Worm (Caenorhabditis elegans) whole organism, L2 larva: Measurements from ENCODE around the gene noah-2.

Source experiments
- F13H6.1 ChIP-seq: sonication (generic microtip); optimal IDR thresholded peaks from 2 replicates; lab custom pipeline; 2016; ENCODE audit warnings: missing genetic modification characterization, missing compliant biosample characterization
- R02D3.7 ChIP-seq: fragments of 150-350 bp; optimal IDR thresholded peaks from 2 replicates; lab custom pipeline; 2014; ENCODE audit warnings: missing biosample characterization, missing genetic modification characterization
- aly-2 ChIP-seq: fragments of 150-350 bp; optimal IDR thresholded peaks from 2 replicates; lab custom pipeline; 2014; ENCODE audit warnings: missing biosample characterization, missing genetic modification characterization
- ama-1 ChIP-seq: fragments of 150-350 bp; optimal IDR thresholded peaks from 2 replicates; lab custom pipeline; 2018; ENCODE audit warnings: inconsistent platforms
- blmp-1 ChIP-seq: sonication (generic microtip); optimal IDR thresholded peaks from 2 replicates; lab custom pipeline; 2017; ENCODE audit warnings: missing genetic modification characterization, mild to moderate bottlenecking, missing compliant biosample characterization, antibody characterized with exemption, moderate library complexity; ENCODE audit not compliant: insufficient read depth
- ceh-16 ChIP-seq: fragments of 150-350 bp; optimal IDR thresholded peaks from 2 replicates; lab custom pipeline; 2014; ENCODE audit warnings: missing biosample characterization, missing genetic modification characterization
- ceh-82 ChIP-seq: fragments of 150-350 bp; optimal IDR thresholded peaks from 2 replicates; lab custom pipeline; 2014; ENCODE audit warnings: missing biosample characterization, missing genetic modification characterization
- crh-2 ChIP-seq: sonication (generic microtip); optimal IDR thresholded peaks from 2 replicates; lab custom pipeline; 2017; ENCODE audit warnings: missing biosample characterization, missing genetic modification characterization
- dmd-4 ChIP-seq: sonication (generic microtip); optimal IDR thresholded peaks from 2 replicates; lab custom pipeline; 2017; ENCODE audit warnings: missing biosample characterization, missing genetic modification characterization
- egl-27 ChIP-seq: sonication (generic microtip); optimal IDR thresholded peaks from 3 replicates; lab custom pipeline; 2017; ENCODE audit warnings: missing biosample characterization, missing genetic modification reagents, missing genetic modification characterization
- elt-1 ChIP-seq: fragments of 150-350 bp; optimal IDR thresholded peaks from 2 replicates; lab custom pipeline; 2014; ENCODE audit warnings: missing biosample characterization, missing genetic modification characterization
- elt-3 ChIP-seq: sonication (generic microtip); optimal IDR thresholded peaks from 2 replicates; lab custom pipeline; 2017; ENCODE audit warnings: missing biosample characterization, missing genetic modification characterization
- fos-1 ChIP-seq: fragments of 150-350 bp; optimal IDR thresholded peaks from 2 replicates; lab custom pipeline; 2014; ENCODE audit warnings: missing biosample characterization, missing genetic modification characterization
- gmeb-1 ChIP-seq: fragments of 150-350 bp; optimal IDR thresholded peaks from 2 replicates; lab custom pipeline; 2014; ENCODE audit warnings: missing biosample characterization, missing genetic modification characterization
- lin-11 ChIP-seq: fragments of 150-350 bp; sonication (generic microtip); optimal IDR thresholded peaks from 2 replicates; lab custom pipeline; 2014; ENCODE audit warnings: missing biosample characterization, missing genetic modification characterization, inconsistent platforms, mixed read lengths
- lin-13 ChIP-seq: fragments of 150-350 bp; optimal IDR thresholded peaks from 2 replicates; lab custom pipeline; 2014; ENCODE audit warnings: missing biosample characterization, missing genetic modification reagents, missing genetic modification characterization
- lsy-2 ChIP-seq, 2 experiments: fragments of 150-350 bp in 1 of 2; sonication (generic microtip) in 1 of 2; optimal IDR thresholded peaks; 2 replicates each; lab custom pipeline; 2014 to 2017; ENCODE audit warnings: missing biosample characterization in 2 of 2, missing genetic modification characterization in 2 of 2
- mab-5 ChIP-seq: fragments of 150-350 bp; optimal IDR thresholded peaks from 2 replicates; lab custom pipeline; 2014; ENCODE audit warnings: missing biosample characterization, missing genetic modification characterization
- mbf-1 ChIP-seq: sonication (generic microtip); optimal IDR thresholded peaks from 2 replicates; lab custom pipeline; 2017; ENCODE audit warnings: missing biosample characterization, missing genetic modification characterization
- nhr-10 ChIP-seq: sonication (generic microtip); optimal IDR thresholded peaks from 2 replicates; lab custom pipeline; 2017; ENCODE audit warnings: missing biosample characterization, missing genetic modification characterization
- nhr-11 ChIP-seq: fragments of 150-350 bp; optimal IDR thresholded peaks from 2 replicates; lab custom pipeline; 2014; ENCODE audit warnings: missing biosample characterization, missing genetic modification characterization
- nhr-129 ChIP-seq: fragments of 150-350 bp; optimal IDR thresholded peaks from 2 replicates; lab custom pipeline; 2014; ENCODE audit warnings: missing biosample characterization, missing genetic modification characterization
- nhr-21 ChIP-seq: fragments of 150-350 bp; optimal IDR thresholded peaks from 2 replicates; lab custom pipeline; 2014; ENCODE audit warnings: missing biosample characterization, missing genetic modification characterization
- nhr-23 ChIP-seq: fragments of 150-350 bp; optimal IDR thresholded peaks from 2 replicates; lab custom pipeline; 2014; ENCODE audit warnings: missing biosample characterization, missing genetic modification reagents, missing genetic modification characterization
- nhr-6 ChIP-seq: fragments of 150-350 bp; optimal IDR thresholded peaks from 2 replicates; lab custom pipeline; 2014; ENCODE audit warnings: missing biosample characterization, missing genetic modification characterization
- sem-4 ChIP-seq: fragments of 150-350 bp; optimal IDR thresholded peaks from 2 replicates; lab custom pipeline; 2014; ENCODE audit warnings: missing biosample characterization, missing genetic modification reagents, missing genetic modification characterization
- skn-1 ChIP-seq: sonication (generic microtip); optimal IDR thresholded peaks from 2 replicates; lab custom pipeline; 2017; ENCODE audit warnings: missing biosample characterization, missing genetic modification characterization
- sma-9 ChIP-seq, 2 experiments: fragments of 150-350 bp in 1 of 2; sonication (generic microtip) in 1 of 2; optimal IDR thresholded peaks; 2 replicates each; lab custom pipeline; 2014 to 2016; ENCODE audit warnings: missing genetic modification characterization in 2 of 2, mild to moderate bottlenecking in 1 of 2, missing biosample characterization in 1 of 2, missing compliant biosample characterization in 1 of 2, missing genetic modification reagents in 1 of 2, moderate library complexity in 1 of 2
- unc-39 ChIP-seq: fragments of 150-350 bp; optimal IDR thresholded peaks from 2 replicates; lab custom pipeline; 2014; ENCODE audit warnings: missing biosample characterization, missing genetic modification characterization
- unc-55 ChIP-seq: fragments of 150-350 bp; sonication (generic microtip); optimal IDR thresholded peaks from 3 replicates; lab custom pipeline; 2014; ENCODE audit warnings: missing biosample characterization, missing genetic modification reagents, missing genetic modification characterization
- unc-62 ChIP-seq: fragments of 150-350 bp; optimal IDR thresholded peaks from 2 replicates; lab custom pipeline; 2014; ENCODE audit warnings: missing biosample characterization, missing genetic modification reagents, missing genetic modification characterization
- zag-1 ChIP-seq: fragments of 150-350 bp; optimal IDR thresholded peaks from 2 replicates; lab custom pipeline; 2014; ENCODE audit warnings: missing biosample characterization, missing genetic modification characterization
- ztf-1 ChIP-seq: fragments of 200-800 bp; sonication (Bioruptor generic); conservative IDR thresholded peaks from 2 replicates; pipeline ENCODE4 v1.3.6; 2022; ENCODE audit warnings: missing genetic modification characterization, missing compliant biosample characterization
- ztf-11 ChIP-seq: sonication (generic microtip); optimal IDR thresholded peaks from 2 replicates; lab custom pipeline; 2017; ENCODE audit warnings: missing biosample characterization, missing genetic modification characterization
- ztf-4 ChIP-seq: fragments of 150-350 bp; optimal IDR thresholded peaks from 2 replicates; lab custom pipeline; 2014; ENCODE audit warnings: missing biosample characterization, missing genetic modification characterization

noah-2 gene

ce11 chrIV:14091242-14091641 is at the start of gene noah-2:
Gene noah-2 (plus strand): TSS chrIV:14091254.
- TF ChIP-seq ceh-82 (tag; lab: Kevin White, UChicago) (no peak), lsy-2 (tag; optimal IDR thresholded peaks at IDR 0.05; lab: Kevin White, UChicago) (no peak), zag-1 (tag; lab: Kevin White, UChicago) (no peak), sem-4 (no peak), unc-39 (tag; lab: Kevin White, UChicago) (no peak), aly-2 (tag; lab: Kevin White, UChicago) (no peak), skn-1 (no peak), ztf-4 (tag; lab: Kevin White, UChicago) (no peak), egl-27 (no peak), unc-62 (GFP tag; lab: Kevin White, UChicago) (no peak), lin-13 (GFP tag; lab: Kevin White, UChicago) (no peak), nhr-11 (tag; lab: Kevin White, UChicago) (no peak), mab-5 (tag; lab: Kevin White, UChicago) (no peak), lin-11 (no peak), nhr-6 (tag; lab: Kevin White, UChicago) (no peak), ztf-1 (GFP tag; lab: Robert Waterston, UW) (no peak), mbf-1 (tag; lab: Kevin White, UChicago) (no peak), blmp-1 (tag; lab: Kevin White, UChicago) (no peak), elt-1 (tag; lab: Kevin White, UChicago) (no peak), nhr-21 (tag; lab: Kevin White, UChicago) (no peak)

- TF ChIP-seq R02D3.7 (tag; lab: Kevin White, UChicago): no peak
- TF ChIP-seq ztf-4 (tag; lab: Kevin White, UChicago): no peak
- TF ChIP-seq zag-1 (tag; lab: Kevin White, UChicago): no peak
- no peak for TF ChIP-seq elt-3 (tag; lab: Kevin White, UChicago)
- TF ChIP-seq nhr-11 (tag; lab: Kevin White, UChicago): no peak
- no peak for TF ChIP-seq lsy-2 (tag; optimal IDR thresholded peaks at IDR 0.05; lab: Kevin White, UChicago)
Observed at ce11 chrIV:14043680-14044079, 47.4 kb upstream of the noah-2 start, which contains the start of gene Y37A1B.7. Gene Y37A1B.7 (minus strand): TSS chrIV:14043780.

- TF ChIP-seq ztf-11 (tag; lab: Kevin White, UChicago) (no peak), nhr-129 (peak; percentile 32)
Observed at ce11 chrIV:14046777-14047176, 44.3 kb upstream of the noah-2 start.

ce11 chrIV:14050442-14050841 is 40.6 kb upstream of the noah-2 start:
- peak; percentile 31 for TF ChIP-seq nhr-129
- TF ChIP-seq crh-2 (tag; lab: Kevin White, UChicago): peak; percentile 30
- peak; percentile 76 for TF ChIP-seq fos-1
- TF ChIP-seq skn-1: peak; percentile 88
- TF ChIP-seq sma-9 (GFP tag; optimal IDR thresholded peaks at IDR 0.05; lab: Kevin White, UChicago): no peak
- no peak for TF ChIP-seq sma-9 (tag; optimal IDR thresholded peaks at IDR 0.05; lab: Kevin White, UChicago)
- TF ChIP-seq unc-55 (GFP tag; lab: Kevin White, UChicago): no peak
- no peak for TF ChIP-seq ztf-4 (tag; lab: Kevin White, UChicago)
- no peak for TF ChIP-seq F13H6.1 (tag; lab: Kevin White, UChicago)
- no peak for TF ChIP-seq ztf-1 (GFP tag; lab: Robert Waterston, UW)
- TF ChIP-seq gmeb-1 (tag; lab: Kevin White, UChicago): no peak

ce11 chrIV:14050900-14051299 is 40.2 kb upstream of the noah-2 start, which contains the start of gene semo-1:
Gene semo-1 (plus strand): TSS chrIV:14051200.
- TF ChIP-seq skn-1: no peak
- no peak for TF ChIP-seq dmd-4 (tag; lab: Kevin White, UChicago)
- no peak for TF ChIP-seq sma-9 (GFP tag; optimal IDR thresholded peaks at IDR 0.05; lab: Kevin White, UChicago)
- TF ChIP-seq sma-9 (tag; optimal IDR thresholded peaks at IDR 0.05; lab: Kevin White, UChicago): no peak
- no peak for TF ChIP-seq nhr-10 (tag; lab: Kevin White, UChicago)
- TF ChIP-seq, all 48 proteins: peak for 0

ce11 chrIV:14060612-14061011 is 30.4 kb upstream of the noah-2 start, which contains the start of gene Y37A1B.4:
Gene Y37A1B.4 (minus strand): TSS chrIV:14060712.
- TF ChIP-seq ceh-16 (no peak), nhr-23 (tag; lab: Kevin White, UChicago) (no peak), ceh-82 (tag; lab: Kevin White, UChicago) (no peak), nhr-10 (tag; lab: Kevin White, UChicago) (no peak), ama-1 (lab: Kevin White, UChicago) (no peak), R02D3.7 (tag; lab: Kevin White, UChicago) (no peak)
